Fruit fly (Drosophila melanogaster): Measurements from ENCODE around the gene CG42464.

CG42464 gene

DNA sequence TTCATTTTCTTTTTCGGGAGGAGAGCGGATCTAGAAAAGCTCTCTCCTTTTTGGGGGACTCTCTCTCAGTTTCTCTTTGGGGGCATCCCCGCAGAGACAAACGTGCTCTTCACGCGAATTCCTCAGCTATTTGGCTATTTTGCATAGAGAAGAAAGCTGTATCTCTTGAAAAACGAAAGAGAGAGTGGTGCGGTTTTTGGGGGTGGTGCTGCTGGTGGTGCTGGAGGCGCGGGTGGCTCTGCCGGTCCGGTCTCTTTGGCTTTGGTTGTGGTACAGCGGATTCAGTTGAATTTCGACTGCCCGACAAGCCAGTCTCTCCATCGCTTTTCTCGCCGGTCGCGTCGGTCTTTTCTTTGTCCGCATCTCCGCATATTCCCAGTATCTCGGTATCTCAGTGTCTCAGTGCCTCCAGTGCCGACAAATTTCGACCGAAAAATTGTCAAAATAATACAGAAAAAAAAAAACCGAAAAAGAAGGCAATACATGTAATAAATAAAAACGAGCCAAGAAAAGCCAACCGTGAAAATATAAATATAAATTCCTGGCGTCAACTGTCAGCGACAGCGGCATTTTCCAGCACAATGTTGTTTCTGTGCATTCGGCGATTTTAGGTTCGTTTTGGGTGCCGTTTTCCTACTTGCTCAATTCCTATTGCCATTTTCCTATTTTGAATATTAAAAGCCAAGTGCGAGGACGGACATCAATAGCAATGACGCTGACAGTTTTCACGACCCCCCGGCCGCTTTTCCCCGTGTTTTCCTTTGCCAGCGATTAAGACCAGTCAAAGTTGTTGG lies 31.1 kb downstream of the CG42464 start, which contains the start of gene CG10019:
CG10019 (plus strand) TSS at position 285 of the 794 bp plus-strand sequence.
- TF ChIP-seq Dll (optimal IDR thresholded peaks at IDR 0.05) = peak; percentile 70
- no peak for TF ChIP-seq CG8478 (optimal IDR thresholded peaks at IDR 0.05)
- TF ChIP-seq usp (GFP tag; optimal IDR thresholded peaks at IDR 0.05) = no peak
- no peak for TF ChIP-seq EcR (GFP tag; optimal IDR thresholded peaks at IDR 0.05)

DNA sequence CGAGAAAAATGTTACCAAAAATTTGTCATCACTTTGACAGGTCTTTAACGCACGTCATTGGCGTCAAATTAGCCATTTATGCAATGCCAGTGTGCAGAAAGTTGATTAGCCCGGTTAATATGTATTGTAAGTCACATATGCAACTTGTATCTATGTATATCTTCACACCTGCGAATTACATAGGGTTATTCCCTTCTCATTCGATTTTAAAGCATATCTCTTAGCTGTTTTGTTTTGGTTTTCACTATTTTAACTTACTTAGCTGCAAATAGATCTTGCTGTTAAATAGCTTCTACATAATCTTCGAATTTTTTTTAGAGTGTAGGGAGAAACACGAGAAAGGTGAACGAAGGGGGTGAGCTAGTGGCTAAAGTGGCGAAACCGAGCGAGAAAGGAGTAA lies 31.8 kb downstream of the CG42464 start:
- no peak for TF ChIP-seq CG8478 (optimal IDR thresholded peaks at IDR 0.05)
- TF ChIP-seq Dll (optimal IDR thresholded peaks at IDR 0.05) = no peak
- TF ChIP-seq usp (GFP tag; optimal IDR thresholded peaks at IDR 0.05) = no peak
- TF ChIP-seq psq (optimal IDR thresholded peaks at IDR 0.05) = no peak
- TF ChIP-seq pan (optimal IDR thresholded peaks at IDR 0.05) = no peak

DNA sequence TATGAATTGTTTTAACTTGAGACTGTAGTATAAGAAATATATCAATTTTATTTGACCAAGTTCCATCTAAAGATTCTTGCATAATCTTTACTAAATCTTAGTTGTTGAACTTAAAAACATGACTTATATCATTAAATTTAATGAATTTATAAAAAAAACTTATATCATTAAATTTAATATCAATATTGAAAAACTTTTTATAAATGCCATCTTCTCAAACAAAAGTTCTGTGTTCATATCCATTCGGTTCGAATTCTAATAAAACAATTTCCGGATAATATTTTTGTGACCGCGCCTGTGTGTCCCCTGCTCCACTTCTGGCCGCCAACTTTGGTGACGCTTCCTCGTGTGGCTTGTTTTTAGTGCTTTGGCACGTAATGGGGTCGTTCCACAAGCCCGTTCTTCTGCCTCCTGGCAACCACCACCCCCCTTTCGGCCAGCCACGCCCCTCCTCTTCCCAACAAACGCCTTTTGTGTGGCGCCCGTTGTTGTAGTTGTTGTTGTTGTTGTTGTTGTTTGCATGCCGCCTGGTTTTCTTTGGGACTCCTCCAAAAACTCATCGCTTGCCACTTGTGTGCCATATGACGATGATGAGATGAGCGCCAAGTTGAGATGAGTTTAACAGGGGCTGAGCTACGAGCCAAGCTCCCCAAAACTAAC lies 37.9 kb downstream of the CG42464 start:
- TF ChIP-seq EcR (GFP tag; optimal IDR thresholded peaks at IDR 0.05) = no peak
- no peak for TF ChIP-seq psq (optimal IDR thresholded peaks at IDR 0.05)
- no peak for TF ChIP-seq Dll (optimal IDR thresholded peaks at IDR 0.05)

DNA sequence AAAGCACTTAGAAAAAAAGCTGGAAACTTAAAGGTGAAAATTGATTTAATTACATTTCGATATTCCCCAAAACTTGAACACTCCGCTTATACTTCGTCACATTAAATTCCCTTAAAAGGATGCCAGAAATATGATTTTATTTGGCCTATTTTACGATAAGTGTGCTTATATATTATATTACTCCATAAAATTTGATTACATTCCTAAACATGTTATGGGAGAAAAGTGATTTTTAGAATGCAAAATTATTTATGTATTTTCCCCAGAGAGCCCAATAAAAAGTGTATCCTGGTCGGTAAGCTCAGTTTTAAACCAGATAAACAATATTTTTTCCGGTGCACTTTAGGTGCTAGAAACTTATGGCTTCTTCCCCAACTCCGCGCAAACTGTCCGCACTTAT lies 38.4 kb downstream of the CG42464 start:
- no peak for TF ChIP-seq psq (optimal IDR thresholded peaks at IDR 0.05)
- TF ChIP-seq CG8478 (optimal IDR thresholded peaks at IDR 0.05) = no peak

DNA sequence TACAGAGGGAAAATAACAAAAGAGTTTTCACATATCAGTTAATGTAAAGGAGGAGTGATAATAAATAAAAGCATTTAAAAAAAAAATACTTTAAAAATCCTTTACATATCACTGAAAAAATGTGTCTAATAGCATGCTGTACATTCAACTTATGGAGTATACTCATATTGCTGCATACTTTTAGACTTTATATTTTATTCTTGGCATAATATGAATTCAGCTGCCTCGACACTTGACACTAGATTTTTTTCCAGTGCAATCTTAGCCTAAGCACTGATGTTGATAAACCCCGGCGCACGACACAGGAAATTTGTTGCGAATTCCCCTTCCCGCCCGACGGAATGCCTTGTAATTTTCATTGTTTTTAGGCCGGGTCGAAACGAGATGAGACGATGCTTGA lies 41.2 kb downstream of the CG42464 start:
- TF ChIP-seq EcR (GFP tag; optimal IDR thresholded peaks at IDR 0.05) (no peak), psq (optimal IDR thresholded peaks at IDR 0.05) (no peak), CG8478 (optimal IDR thresholded peaks at IDR 0.05) (no peak), pan (optimal IDR thresholded peaks at IDR 0.05) (no peak), Dll (optimal IDR thresholded peaks at IDR 0.05) (no peak)

DNA sequence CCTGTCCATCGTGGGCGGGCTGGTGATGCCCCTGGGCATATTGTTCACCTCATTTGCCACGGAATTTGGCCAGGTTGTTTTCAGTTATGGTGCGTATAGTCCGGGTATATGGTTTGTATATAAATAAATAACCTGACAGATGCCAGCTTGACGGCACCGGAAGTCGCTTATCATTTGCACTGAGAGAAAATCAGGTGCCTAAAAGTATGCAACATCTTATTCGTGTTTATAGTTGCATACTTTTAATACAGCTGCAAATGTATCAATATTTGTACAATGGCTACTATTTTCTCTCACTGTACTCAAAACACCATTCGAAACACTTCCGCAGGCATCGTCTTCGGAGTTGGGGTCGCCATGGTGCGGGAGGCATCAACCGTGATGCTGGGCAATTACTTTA lies 49.4 kb downstream of the CG42464 start:
- TF ChIP-seq usp (GFP tag; optimal IDR thresholded peaks at IDR 0.05) (no peak), pan (optimal IDR thresholded peaks at IDR 0.05) (no peak), psq (optimal IDR thresholded peaks at IDR 0.05) (no peak), Dll (optimal IDR thresholded peaks at IDR 0.05) (no peak), EcR (GFP tag; optimal IDR thresholded peaks at IDR 0.05) (no peak), CG8478 (optimal IDR thresholded peaks at IDR 0.05) (no peak)

Measured in whole organism.